Worm (Caenorhabditis elegans): Measurements from ENCODE around the gene F46F5.14.

- TF ChIP-seq ztf-4 (tag; optimal IDR thresholded peaks at IDR 0.05), result no peak
- no peak for TF ChIP-seq nhr-129 (tag; optimal IDR thresholded peaks at IDR 0.05)
- no peak for TF ChIP-seq F13H6.1 (tag; optimal IDR thresholded peaks at IDR 0.05)
- no peak for TF ChIP-seq nhr-11 (tag; optimal IDR thresholded peaks at IDR 0.05)
- no peak for TF ChIP-seq skn-1 (tag; optimal IDR thresholded peaks at IDR 0.05)
- no peak for TF ChIP-seq elt-3 (tag; optimal IDR thresholded peaks at IDR 0.05)
- TF ChIP-seq R02D3.7 (tag; optimal IDR thresholded peaks at IDR 0.05), result no peak
- no peak for TF ChIP-seq lin-39 (tag; optimal IDR thresholded peaks at IDR 0.05)
- TF ChIP-seq lsy-2 (tag; optimal IDR thresholded peaks at IDR 0.05), result no peak
- no peak for TF ChIP-seq nhr-25 (tag; optimal IDR thresholded peaks at IDR 0.05)
- TF ChIP-seq mdl-1 (tag; optimal IDR thresholded peaks at IDR 0.05), result no peak
These were observed 8.7 kb downstream of the F46F5.14 start, which contains the start of gene F46F5.11 for ce11 chrII:808457-808856.

All from whole organism, L2 larva.